Fruit fly (Drosophila melanogaster) whole organism, embryonic: Measurements from ENCODE around the gene CG6933.

Experiments
- Atf6 ChIP-seq: fragments of 200-800 bp; sonication (Bioruptor generic); IDR thresholded peaks from 2 replicates; pipeline ENCODE4 v1.3.6; 2022; ENCODE audit warnings: missing biosample characterization, missing genetic modification characterization
- B-H1 ChIP-seq: fragments of 200-800 bp; sonication (Bioruptor generic); IDR thresholded peaks from 3 replicates; pipeline ENCODE4 v1.3.6; 2022; ENCODE audit warnings: missing biosample characterization, missing genetic modification characterization
- CG10209 ChIP-seq: fragments of 200-800 bp; sonication (Bioruptor generic); optimal IDR thresholded peaks from 3 replicates; lab custom pipeline; 2017; ENCODE audit warnings: missing biosample characterization, mild to moderate bottlenecking, missing genetic modification characterization, missing genetic modification reagents
- CG11723 ChIP-seq: fragments of 200-800 bp; sonication (Bioruptor generic); optimal IDR thresholded peaks from 2 replicates; lab custom pipeline; 2017; ENCODE audit warnings: missing biosample characterization, mild to moderate bottlenecking, missing genetic modification characterization
- CG13775 ChIP-seq: fragments of 200-800 bp; sonication (Bioruptor generic); optimal IDR thresholded peaks from 3 replicates; lab custom pipeline; 2017; ENCODE audit warnings: missing biosample characterization, mild to moderate bottlenecking, missing genetic modification characterization
- CG14710 ChIP-seq: fragments of 200-800 bp; sonication (Bioruptor generic); optimal IDR thresholded peaks from 3 replicates; lab custom pipeline; 2019; ENCODE audit warnings: missing biosample characterization, mild to moderate bottlenecking, missing genetic modification characterization, moderate library complexity
- CG15514 ChIP-seq: fragments of 200-800 bp; sonication (Bioruptor generic); optimal IDR thresholded peaks from 3 replicates; lab custom pipeline; 2017; ENCODE audit warnings: missing biosample characterization, missing genetic modification characterization, mild to moderate bottlenecking, moderate library complexity, missing genetic modification reagents
- CG17359 ChIP-seq: fragments of 200-800 bp; sonication (Bioruptor generic); optimal IDR thresholded peaks from 3 replicates; lab custom pipeline; 2018; ENCODE audit warnings: missing biosample characterization, mild to moderate bottlenecking, missing genetic modification characterization, moderate library complexity
- CG18619 ChIP-seq: fragments of 200-800 bp; sonication (Bioruptor generic); optimal IDR thresholded peaks from 3 replicates; lab custom pipeline; 2017; ENCODE audit warnings: missing biosample characterization, mild to moderate bottlenecking, missing genetic modification characterization
- CG3838 ChIP-seq: fragments of 200-800 bp; sonication (Bioruptor generic); optimal IDR thresholded peaks from 3 replicates; lab custom pipeline; 2016; ENCODE audit warnings: missing biosample characterization, missing genetic modification characterization
- CG42726 ChIP-seq: fragments of 200-800 bp; sonication (Bioruptor generic); IDR thresholded peaks from 2 replicates; pipeline ENCODE4 v1.3.6; 2022; ENCODE audit warnings: missing biosample characterization, missing genetic modification characterization; ENCODE audit not compliant: partially characterized antibody
- CG4282 ChIP-seq: fragments of 200-800 bp; sonication (Bioruptor generic); optimal IDR thresholded peaks from 2 replicates; lab custom pipeline; 2016; ENCODE audit warnings: missing biosample characterization, missing genetic modification characterization
- CG4820 ChIP-seq: fragments of 200-800 bp; sonication (Bioruptor generic); optimal IDR thresholded peaks from 3 replicates; lab custom pipeline; 2016; ENCODE audit warnings: missing biosample characterization, missing genetic modification characterization
- CG5245 ChIP-seq: fragments of 200-800 bp; sonication (Bioruptor generic); optimal IDR thresholded peaks from 3 replicates; lab custom pipeline; 2016; ENCODE audit warnings: missing biosample characterization, missing genetic modification characterization
- CG6689 ChIP-seq: fragments of 200-800 bp; sonication (Bioruptor generic); IDR thresholded peaks from 2 replicates; pipeline ENCODE4 v1.3.6; 2022; ENCODE audit warnings: missing biosample characterization, missing genetic modification characterization
- CG7556 ChIP-seq: fragments of 200-800 bp; sonication (Bioruptor generic); optimal IDR thresholded peaks from 2 replicates; lab custom pipeline; 2017; ENCODE audit warnings: missing biosample characterization, mild to moderate bottlenecking, missing genetic modification characterization
- CG8388 ChIP-seq: fragments of 200-800 bp; sonication (Bioruptor generic); optimal IDR thresholded peaks from 2 replicates; lab custom pipeline; 2019; ENCODE audit warnings: missing biosample characterization, mild to moderate bottlenecking, missing genetic modification characterization, moderate library complexity
- CG8765 ChIP-seq: fragments of 200-800 bp; sonication (Bioruptor generic); IDR thresholded peaks from 2 replicates; pipeline ENCODE4 v1.3.6; 2022; ENCODE audit warnings: missing biosample characterization, missing genetic modification characterization
- Chrac-16 ChIP-seq: fragments of 200-800 bp; sonication (Bioruptor generic); optimal IDR thresholded peaks from 3 replicates; lab custom pipeline; 2016; ENCODE audit warnings: missing biosample characterization, missing genetic modification characterization
- CoRest ChIP-seq: fragments of 200-800 bp; sonication (Bioruptor generic); optimal IDR thresholded peaks from 3 replicates; lab custom pipeline; 2018; ENCODE audit warnings: missing biosample characterization, mild to moderate bottlenecking, missing genetic modification characterization, moderate library complexity
- D19A ChIP-seq: fragments of 200-800 bp; optimal IDR thresholded peaks from 3 replicates; lab custom pipeline; 2019; ENCODE audit warnings: missing biosample characterization, mild to moderate bottlenecking, missing genetic modification characterization, moderate library complexity
- Dfd ChIP-seq, 2 experiments: fragments of >200 bp; optimal IDR thresholded peaks; 2 replicates each; lab custom pipeline; 2017; ENCODE audit warnings: missing biosample characterization in 2 of 2, missing genetic modification characterization in 2 of 2
- Dp ChIP-seq: fragments of 200-800 bp; sonication (Bioruptor generic); optimal IDR thresholded peaks from 2 replicates; lab custom pipeline; 2018; ENCODE audit warnings: missing biosample characterization, mild to moderate bottlenecking, missing genetic modification characterization, moderate library complexity
- Gsc ChIP-seq: fragments of 200-800 bp; sonication (Bioruptor generic); IDR thresholded peaks from 2 replicates; pipeline ENCODE4 v1.3.6; 2022; ENCODE audit warnings: missing biosample characterization, missing genetic modification characterization
- HHEX ChIP-seq: fragments of 200-800 bp; sonication (Bioruptor generic); optimal IDR thresholded peaks from 3 replicates; lab custom pipeline; 2017; ENCODE audit warnings: missing biosample characterization, mild to moderate bottlenecking, missing genetic modification characterization, missing genetic modification reagents
- Hand ChIP-seq: fragments of 200-800 bp; sonication (Bioruptor generic); optimal IDR thresholded peaks from 2 replicates; lab custom pipeline; 2017; ENCODE audit warnings: mild to moderate bottlenecking, missing biosample characterization, missing genetic modification reagents, missing genetic modification characterization
- Hsf ChIP-seq: fragments of 200-800 bp; sonication (Bioruptor generic); optimal IDR thresholded peaks from 3 replicates; lab custom pipeline; 2016; ENCODE audit warnings: missing biosample characterization, missing genetic modification characterization
- Mrtf ChIP-seq: fragments of 200-800 bp; sonication (Bioruptor generic); IDR thresholded peaks from 3 replicates; pipeline ENCODE4 v1.3.6; 2022; ENCODE audit warnings: missing biosample characterization, missing genetic modification characterization
- Poxn ChIP-seq: fragments of 200-800 bp; sonication (Bioruptor generic); IDR thresholded peaks from 2 replicates; pipeline ENCODE4 v1.3.6; 2022; ENCODE audit warnings: missing biosample characterization, missing genetic modification characterization
- Trl ChIP-seq, 3 experiments: fragments of >200 bp in 2 of 3; fragments of 200-800 bp in 1 of 3; sonication (Bioruptor generic) in 1 of 3; optimal IDR thresholded peaks; 2 replicates in 1 of 3; 3 replicates in 2 of 3; lab custom pipeline; 2016 to 2017; ENCODE audit warnings: missing biosample characterization in 1 of 3, missing genetic modification characterization in 1 of 3
- ac ChIP-seq: fragments of 200-800 bp; sonication (Bioruptor generic); optimal IDR thresholded peaks from 3 replicates; lab custom pipeline; 2017; ENCODE audit warnings: missing biosample characterization, mild to moderate bottlenecking, missing genetic modification characterization
- cato ChIP-seq: fragments of 200-800 bp; sonication (Bioruptor generic); optimal IDR thresholded peaks from 2 replicates; lab custom pipeline; 2016; ENCODE audit warnings: missing biosample characterization, missing genetic modification characterization, borderline replicate concordance
- cg ChIP-seq: fragments of 200-800 bp; sonication (Bioruptor generic); optimal IDR thresholded peaks from 3 replicates; lab custom pipeline; 2019; ENCODE audit warnings: missing biosample characterization, mild to moderate bottlenecking, missing genetic modification characterization, moderate library complexity
- chinmo ChIP-seq: fragments of 200-800 bp; sonication (Bioruptor generic); IDR thresholded peaks from 4 replicates; pipeline ENCODE4 v1.3.6; 2022; ENCODE audit warnings: missing biosample characterization, missing genetic modification characterization; ENCODE audit not compliant: partially characterized antibody
- chm ChIP-seq: fragments of 200-800 bp; sonication (Bioruptor generic); IDR thresholded peaks from 2 replicates; pipeline ENCODE4 v1.3.6; 2022; ENCODE audit warnings: missing biosample characterization, missing genetic modification characterization
- ci ChIP-seq: fragments of 200-800 bp; sonication (Bioruptor generic); IDR thresholded peaks from 3 replicates; pipeline ENCODE4 v1.3.6; 2022; ENCODE audit warnings: missing biosample characterization, missing genetic modification characterization
- dmrt11E ChIP-seq: fragments of 200-800 bp; sonication (Bioruptor generic); optimal IDR thresholded peaks from 3 replicates; lab custom pipeline; 2018; ENCODE audit warnings: missing biosample characterization, mild to moderate bottlenecking, missing genetic modification characterization, moderate library complexity
- dpn ChIP-seq, 2 experiments: fragments of 200-800 bp; sonication (Bioruptor generic); optimal IDR thresholded peaks; 3 replicates each; lab custom pipeline; 2016; ENCODE audit warnings: missing biosample characterization in 2 of 2, missing genetic modification characterization in 2 of 2
- dysf ChIP-seq: fragments of 200-800 bp; sonication (Bioruptor generic); IDR thresholded peaks from 3 replicates; pipeline ENCODE4 v1.3.6; 2022; ENCODE audit warnings: missing biosample characterization, missing genetic modification characterization
- gcm2 ChIP-seq: fragments of 200-800 bp; sonication (Bioruptor generic); optimal IDR thresholded peaks from 2 replicates; lab custom pipeline; 2016; ENCODE audit warnings: missing biosample characterization, missing genetic modification characterization
- hbn ChIP-seq: fragments of 200-800 bp; sonication (Bioruptor generic); IDR thresholded peaks from 2 replicates; pipeline ENCODE4 v1.3.6; 2022; ENCODE audit warnings: missing biosample characterization, missing genetic modification characterization; ENCODE audit not compliant: partially characterized antibody
- hth ChIP-seq: fragments of >200 bp; optimal IDR thresholded peaks from 2 replicates; lab custom pipeline; 2017; ENCODE audit warnings: inconsistent platforms
- prd ChIP-seq, 3 experiments: fragments of >200 bp in 2 of 3; fragments of 200-800 bp in 1 of 3; sonication (Bioruptor generic) in 1 of 3; optimal IDR thresholded peaks in 2 of 3; IDR thresholded peaks in 1 of 3; 2 replicates in 2 of 3; 3 replicates in 1 of 3; pipeline versions ENCODE4 v1.3.6 to Lab custom; 2017 to 2022; ENCODE audit warnings: missing biosample characterization in 1 of 3, missing genetic modification characterization in 1 of 3
- sc ChIP-seq, 3 experiments: fragments of >200 bp in 2 of 3; fragments of 200-800 bp in 1 of 3; sonication (Bioruptor generic) in 1 of 3; optimal IDR thresholded peaks; 2 replicates in 2 of 3; 3 replicates in 1 of 3; lab custom pipeline; 2017; ENCODE audit warnings: mild to moderate bottlenecking in 1 of 3, missing biosample characterization in 1 of 3, missing genetic modification characterization in 1 of 3, missing genetic modification reagents in 1 of 3
- unpg ChIP-seq: fragments of 200-800 bp; sonication (Bioruptor generic); optimal IDR thresholded peaks from 3 replicates; lab custom pipeline; 2018; ENCODE audit warnings: missing biosample characterization, mild to moderate bottlenecking, missing genetic modification characterization, moderate library complexity
- z ChIP-seq: fragments of 200-800 bp; sonication (Bioruptor generic); IDR thresholded peaks from 3 replicates; pipeline ENCODE4 v1.3.6; 2022; ENCODE audit warnings: missing biosample characterization, missing genetic modification characterization
- zf30C ChIP-seq: fragments of 200-800 bp; sonication (Bioruptor generic); optimal IDR thresholded peaks from 3 replicates; lab custom pipeline; 2018; ENCODE audit warnings: missing biosample characterization, mild to moderate bottlenecking, missing genetic modification characterization

Gene CG6933

DNA sequence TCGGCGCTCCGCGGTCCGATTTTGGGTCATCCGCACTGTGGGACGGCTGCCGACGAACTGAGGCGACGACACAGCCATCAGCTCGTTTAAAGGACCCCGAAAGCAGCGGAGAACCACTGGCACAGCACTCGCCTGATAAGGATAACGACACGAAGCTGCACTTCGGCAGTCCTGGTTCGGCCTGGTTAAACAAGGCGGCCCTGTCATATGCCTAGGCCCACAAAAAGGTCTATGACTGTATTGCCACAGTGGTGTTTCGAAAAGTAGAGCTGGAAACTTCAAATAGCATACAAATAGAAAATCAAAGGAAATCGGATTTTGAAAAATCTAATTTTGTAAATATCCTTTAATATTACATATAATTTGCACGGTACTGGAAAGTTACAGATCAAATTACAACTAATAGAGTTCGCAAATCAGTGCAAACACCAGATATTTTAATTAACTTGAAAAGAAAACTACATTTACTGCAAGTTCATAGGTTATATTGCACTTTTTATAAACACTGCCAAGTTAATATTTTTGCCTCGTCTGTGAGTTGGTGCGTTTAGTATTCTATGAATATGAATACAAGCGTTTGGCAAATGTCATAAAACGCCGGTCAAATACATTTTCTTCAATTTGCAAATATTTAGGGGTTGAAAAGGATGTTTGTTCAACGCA lies 34.9 kb downstream of the CG6933 start (continued):
- TF ChIP-seq hbn (no peak), CG4820 (GFP tag; lab: Kevin White, UChicago) (no peak), Hand (GFP tag; lab: Kevin White, UChicago) (peak; percentile 71), chm (GFP tag; lab: Robert Waterston, UW) (no peak), Poxn (GFP tag; lab: Robert Waterston, UW) (no peak), CG7556 (GFP tag; lab: Kevin White, UChicago) (peak; percentile 83), Atf6 (peak; percentile 61), unpg (GFP tag; lab: Kevin White, UChicago) (peak; percentile 68), CG15514 (peak; percentile 37), Chrac-16 (GFP tag; lab: Kevin White, UChicago) (peak; percentile 61), CG8765 (GFP tag; lab: Robert Waterston, UW) (no peak), cg (no peak), Hsf (peak; percentile 71), Dfd (GFP tag; optimal IDR thresholded peaks at IDR 0.05; lab: Kevin White, UChicago) (no peak), dmrt11E (tag; lab: Kevin White, UChicago) (no peak), CG42726 (GFP tag; lab: Robert Waterston, UW) (0 out of 2 replicates have a peak, but pooled peaks have one; percentile 18), ac (GFP tag; lab: Kevin White, UChicago) (no peak), Trl (optimal IDR thresholded peaks at IDR 0.05; lab: Kevin White, UChicago) (no peak), Trl (GFP tag; optimal IDR thresholded peaks at IDR 0.05; lab: Kevin White, UChicago) (peak; percentile 0), Gsc (no peak), CG13775 (GFP tag; lab: Kevin White, UChicago) (peak; percentile 75), z (no peak), Dp (GFP tag; lab: Kevin White, UChicago) (no peak), cato (GFP tag; lab: Kevin White, UChicago) (peak; percentile 58), CG3838 (peak; percentile 8), CG14710 (tag; lab: Kevin White, UChicago) (no peak), ci (GFP tag; lab: Robert Waterston, UW) (peak; percentile 27; the same call in 1 of the 3 replicates), B-H1 (no peak), CG11723 (GFP tag; lab: Kevin White, UChicago) (no peak)

DNA sequence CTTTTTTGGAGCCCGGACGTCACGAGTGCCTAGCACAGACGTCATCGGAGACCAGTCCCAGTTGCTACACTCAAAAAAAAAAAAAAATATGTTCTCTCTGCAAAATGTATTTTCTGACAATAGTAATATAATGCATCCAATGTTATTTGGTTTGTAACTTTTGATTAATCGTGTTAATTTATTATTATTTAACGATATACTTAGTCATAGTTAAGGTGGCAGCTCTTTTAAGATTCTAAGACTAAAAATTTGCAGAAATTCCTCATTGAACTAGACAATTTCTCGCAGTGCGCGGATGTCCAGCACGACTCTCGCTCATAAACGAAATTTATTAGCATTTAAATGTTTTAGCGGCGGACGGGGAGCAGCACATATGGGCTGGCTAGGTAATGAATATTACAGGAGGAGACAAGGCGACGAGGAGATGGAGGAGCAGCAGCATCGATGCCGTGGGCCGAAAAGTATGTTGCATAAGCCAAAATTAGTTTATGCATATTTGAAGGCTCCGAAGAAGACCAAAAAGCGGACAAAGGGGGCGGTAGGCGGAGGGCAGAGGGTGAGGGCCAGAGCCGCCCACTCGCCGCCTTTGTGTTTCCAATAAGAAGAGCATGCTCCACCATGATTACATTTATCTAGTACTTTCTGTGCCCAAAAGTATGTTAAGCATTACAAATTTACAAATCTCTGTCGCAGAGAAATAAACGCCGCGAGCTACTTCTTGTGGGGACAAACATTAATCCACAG lies 36.7 kb downstream of the CG6933 start:
- TF ChIP-seq CoRest (tag; lab: Kevin White, UChicago) (peak; percentile 55), gcm2 (GFP tag; lab: Kevin White, UChicago) (no peak), CG6689 (peak; percentile 43), CG10209 (GFP tag; lab: Kevin White, UChicago) (peak; percentile 58), hth (lab: Kevin White, UChicago) (no peak), Mrtf (GFP tag; lab: Robert Waterston, UW) (0 out of 3 replicates have a peak, but pooled peaks have one; percentile 9), CG8388 (GFP tag; lab: Kevin White, UChicago) (peak; percentile 25), zf30C (peak; percentile 33), CG14710 (tag; lab: Kevin White, UChicago) (peak; percentile 20), dpn (GFP tag; optimal IDR thresholded peaks at IDR 0.05; lab: Kevin White, UChicago) (peak in 1 of 2 experiments; percentile 17), D19A (tag; lab: Kevin White, UChicago) (peak; percentile 11), Hand (GFP tag; lab: Kevin White, UChicago) (peak; percentile 32), CG18619 (GFP tag; lab: Kevin White, UChicago) (peak; percentile 42), HHEX (GFP tag; lab: Kevin White, UChicago) (peak; percentile 48), CG17359 (peak; percentile 58), CG5245 (peak; percentile 1), chinmo (GFP tag; lab: Robert Waterston, UW) (no peak), sc (optimal IDR thresholded peaks at IDR 0.05; lab: Kevin White, UChicago) (no peak), sc (GFP tag; optimal IDR thresholded peaks at IDR 0.05; lab: Kevin White, UChicago) (peak; percentile 40), CG4282 (GFP tag; lab: Kevin White, UChicago) (no peak), prd (optimal IDR thresholded peaks at IDR 0.05; lab: Kevin White, UChicago) (no peak), prd (GFP tag; IDR thresholded peaks at IDR 0.05; lab: Robert Waterston, UW) (peak; percentile 58; the same call in 1 of the 3 replicates), dysf (GFP tag; lab: Robert Waterston, UW) (peak; percentile 69)
